Fruit fly (Drosophila melanogaster): Measurements from ENCODE around the gene Tengl2.

dm6 chr2L:2239284-2239683 is at the start of gene Tengl2:
- TF ChIP-seq Met (GFP tag; optimal IDR thresholded peaks at IDR 0.05) (no peak), ss (GFP tag; optimal IDR thresholded peaks at IDR 0.05) (no peak), CG8119 (GFP tag; IDR thresholded peaks at IDR 0.05) (no peak), Eip93F (GFP tag; optimal IDR thresholded peaks at IDR 0.05) (no peak)

Measured in whole organism, prepupa.